Fruit fly (Drosophila melanogaster): ENCODE measurements around the gene CG45065.
A peak's percentile ranks its signal among the peaks of the same experiment; 100 is the strongest.

Gene CG45065

dm6 chrX:14848755-14849354 is 33.5 kb downstream of the CG45065 start, which contains the start of gene CG9522:
CG9522 (minus strand) TSS chrX:14848808.
- TF ChIP-seq CG4496 (GFP tag; IDR thresholded peaks at IDR 0.05) = peak; percentile 90
- TF ChIP-seq rn (GFP tag; IDR thresholded peaks at IDR 0.05) = no peak
- TF ChIP-seq Ets98B (GFP tag; IDR thresholded peaks at IDR 0.05) = peak; percentile 90
- TF ChIP-seq CG13204 (GFP tag; optimal IDR thresholded peaks at IDR 0.05) = peak; percentile 73
- TF ChIP-seq CG15710 (tag; optimal IDR thresholded peaks at IDR 0.05) = peak; percentile 84
- TF ChIP-seq CG17806 (tag; optimal IDR thresholded peaks at IDR 0.05) = peak; percentile 82
- peak; percentile 38 for TF ChIP-seq D1 (tag; optimal IDR thresholded peaks at IDR 0.05)
- peak; percentile 91 for TF ChIP-seq CG8301 (tag; optimal IDR thresholded peaks at IDR 0.05)
- TF ChIP-seq Pif1B (GFP tag; optimal IDR thresholded peaks at IDR 0.05) = peak; percentile 88
- TF ChIP-seq fd96Ca (GFP tag; IDR thresholded peaks at IDR 0.05) = peak; percentile 64
- TF ChIP-seq EcR (GFP tag; optimal IDR thresholded peaks at IDR 0.05) = peak; percentile 77
- peak; percentile 80 for TF ChIP-seq CG34367 (tag; optimal IDR thresholded peaks at IDR 0.05)
- peak; percentile 57 for TF ChIP-seq Snoo (tag; optimal IDR thresholded peaks at IDR 0.05)
- TF ChIP-seq Pif1A (GFP tag; optimal IDR thresholded peaks at IDR 0.05) = peak; percentile 88
- peak; percentile 86 for TF ChIP-seq CG12605 (GFP tag; IDR thresholded peaks at IDR 0.05)
- peak; percentile 83 for TF ChIP-seq CG8159 (tag; optimal IDR thresholded peaks at IDR 0.05)
- TF ChIP-seq CG32121 (GFP tag; IDR thresholded peaks at IDR 0.05) = peak; percentile 72
- TF ChIP-seq CG10348 (GFP tag; IDR thresholded peaks at IDR 0.05) = no peak
- peak; percentile 84 for TF ChIP-seq CG9948 (tag; optimal IDR thresholded peaks at IDR 0.05)
- peak; percentile 67 for TF ChIP-seq gl (tag; optimal IDR thresholded peaks at IDR 0.05)
- peak; percentile 93 for TF ChIP-seq CG14655 (GFP tag; optimal IDR thresholded peaks at IDR 0.05)

- TF ChIP-seq EcR (GFP tag; optimal IDR thresholded peaks at IDR 0.05) (peak; percentile 90), CG14655 (GFP tag; optimal IDR thresholded peaks at IDR 0.05) (peak; percentile 15), Snoo (tag; optimal IDR thresholded peaks at IDR 0.05) (peak; percentile 23), CG8159 (tag; optimal IDR thresholded peaks at IDR 0.05) (no peak)
These were observed 36.2 kb downstream of the CG45065 start for dm6 chrX:14846116-14846614.

dm6 chrX:14844657-14845056 is 37.7 kb downstream of the CG45065 start, which contains the start of gene CG12539:
CG12539 (minus strand) TSS chrX:14844757.
- no peak for TF ChIP-seq CG8159 (tag; optimal IDR thresholded peaks at IDR 0.05)

dm6 chrX:14841893-14842505 is 40.4 kb downstream of the CG45065 start:
- TF ChIP-seq gl (tag; optimal IDR thresholded peaks at IDR 0.05) (no peak), EcR (GFP tag; optimal IDR thresholded peaks at IDR 0.05) (peak; percentile 72), CG15710 (tag; optimal IDR thresholded peaks at IDR 0.05) (no peak), CG9948 (tag; optimal IDR thresholded peaks at IDR 0.05) (no peak), CG8301 (tag; optimal IDR thresholded peaks at IDR 0.05) (no peak)

- TF ChIP-seq CG4496 (GFP tag; IDR thresholded peaks at IDR 0.05) = peak; percentile 72
- peak; percentile 61 for TF ChIP-seq gl (tag; optimal IDR thresholded peaks at IDR 0.05)
- TF ChIP-seq CG15710 (tag; optimal IDR thresholded peaks at IDR 0.05) = peak; percentile 68
- peak; percentile 85 for TF ChIP-seq CG12605 (GFP tag; IDR thresholded peaks at IDR 0.05)
- peak; percentile 58 for TF ChIP-seq CG17806 (tag; optimal IDR thresholded peaks at IDR 0.05)
- no peak for TF ChIP-seq rn (GFP tag; IDR thresholded peaks at IDR 0.05)
- peak; percentile 13 for TF ChIP-seq Snoo (tag; optimal IDR thresholded peaks at IDR 0.05)
- TF ChIP-seq CG34367 (tag; optimal IDR thresholded peaks at IDR 0.05) = peak; percentile 69
- peak; percentile 47 for TF ChIP-seq CG9948 (tag; optimal IDR thresholded peaks at IDR 0.05)
- peak; percentile 60 for TF ChIP-seq CG32121 (GFP tag; IDR thresholded peaks at IDR 0.05)
- TF ChIP-seq CG10348 (GFP tag; IDR thresholded peaks at IDR 0.05) = no peak
- peak; percentile 58 for TF ChIP-seq CG8159 (tag; optimal IDR thresholded peaks at IDR 0.05)
- no peak for TF ChIP-seq fd96Ca (GFP tag; IDR thresholded peaks at IDR 0.05)
- peak; percentile 52 for TF ChIP-seq D1 (tag; optimal IDR thresholded peaks at IDR 0.05)
- TF ChIP-seq Pif1B (GFP tag; optimal IDR thresholded peaks at IDR 0.05) = peak; percentile 16
- TF ChIP-seq Ets98B (GFP tag; IDR thresholded peaks at IDR 0.05) = peak; percentile 16; the same call in 1 of the 2 replicates
- peak; percentile 32 for TF ChIP-seq CG13204 (GFP tag; optimal IDR thresholded peaks at IDR 0.05)
- TF ChIP-seq Pif1A (GFP tag; optimal IDR thresholded peaks at IDR 0.05) = peak; percentile 50
- no peak for TF ChIP-seq EcR (GFP tag; optimal IDR thresholded peaks at IDR 0.05)
- TF ChIP-seq CG14655 (GFP tag; optimal IDR thresholded peaks at IDR 0.05) = peak; percentile 50
- peak; percentile 16 for TF ChIP-seq CG8301 (tag; optimal IDR thresholded peaks at IDR 0.05)
These were observed 41.9 kb downstream of the CG45065 start for dm6 chrX:14840417-14840872.

dm6 chrX:14839739-14840347 is 42.5 kb downstream of the CG45065 start:
- no peak for TF ChIP-seq CG14655 (GFP tag; optimal IDR thresholded peaks at IDR 0.05)
- peak; percentile 27 for TF ChIP-seq CG8159 (tag; optimal IDR thresholded peaks at IDR 0.05)
- peak; percentile 57 for TF ChIP-seq CG32121 (GFP tag; IDR thresholded peaks at IDR 0.05)
- no peak for TF ChIP-seq Pif1B (GFP tag; optimal IDR thresholded peaks at IDR 0.05)
- TF ChIP-seq Ets98B (GFP tag; IDR thresholded peaks at IDR 0.05) = peak; percentile 20; the same call in 1 of the 2 replicates
- no peak for TF ChIP-seq CG10348 (GFP tag; IDR thresholded peaks at IDR 0.05)
- TF ChIP-seq Snoo (tag; optimal IDR thresholded peaks at IDR 0.05) = no peak
- peak; percentile 81 for TF ChIP-seq CG4496 (GFP tag; IDR thresholded peaks at IDR 0.05)
- peak; percentile 4 for TF ChIP-seq CG34367 (tag; optimal IDR thresholded peaks at IDR 0.05)
- peak; percentile 68; the same call in 1 of the 3 replicates for TF ChIP-seq fd96Ca (GFP tag; IDR thresholded peaks at IDR 0.05)
- no peak for TF ChIP-seq CG13204 (GFP tag; optimal IDR thresholded peaks at IDR 0.05)
- no peak for TF ChIP-seq EcR (GFP tag; optimal IDR thresholded peaks at IDR 0.05)
- TF ChIP-seq rn (GFP tag; IDR thresholded peaks at IDR 0.05) = 0 out of 2 replicates have a peak, but pooled peaks have one; percentile 15
- peak; percentile 64 for TF ChIP-seq CG12605 (GFP tag; IDR thresholded peaks at IDR 0.05)
- TF ChIP-seq CG8301 (tag; optimal IDR thresholded peaks at IDR 0.05) = peak; percentile 48
- peak; percentile 6 for TF ChIP-seq CG17806 (tag; optimal IDR thresholded peaks at IDR 0.05)
- TF ChIP-seq CG9948 (tag; optimal IDR thresholded peaks at IDR 0.05) = no peak

Data from whole organism, pupa.